Worm (Caenorhabditis elegans): ENCODE results near the gene K02A2.5.

- TF ChIP-seq W03F9.2 (tag; optimal IDR thresholded peaks at IDR 0.05) = no peak
- no peak for TF ChIP-seq him-1 (tag; optimal IDR thresholded peaks at IDR 0.05)
- TF ChIP-seq dao-5 (tag; optimal IDR thresholded peaks at IDR 0.05) = no peak
Observed at ce11 chrII:7432327-7432726, 20.5 kb upstream of the K02A2.5 start, which contains the start of gene srd-54.

Measured in whole organism, L4/young adult.